Fruit fly (Drosophila melanogaster): ENCODE data around the gene tws.

tws gene

DNA sequence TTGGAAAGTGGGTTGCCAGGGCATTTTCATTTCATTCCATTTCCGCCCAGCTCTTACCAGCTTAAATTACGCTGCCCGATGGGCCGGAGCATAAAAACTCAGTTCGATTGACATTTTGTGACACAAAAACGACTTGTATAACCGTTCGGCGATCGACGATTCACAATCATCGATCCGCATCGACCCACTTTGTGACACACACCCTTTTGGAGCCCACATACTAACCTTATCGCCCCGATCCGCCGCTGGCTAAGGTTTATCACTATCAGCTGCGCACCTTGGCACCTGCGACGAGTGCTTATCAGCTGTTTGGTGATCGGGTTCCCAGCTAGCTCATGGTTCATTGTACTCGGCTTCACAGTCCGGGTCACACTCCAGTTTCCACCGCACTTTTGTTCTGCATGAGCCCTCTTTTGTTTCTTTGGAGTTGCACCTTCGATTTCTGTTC, 40.1 kb downstream of the tws start:
- TF ChIP-seq CG12768 (GFP tag; optimal IDR thresholded peaks at IDR 0.05): peak; percentile 71
- no peak for TF ChIP-seq Hr96 (GFP tag; optimal IDR thresholded peaks at IDR 0.05)
- no peak for TF ChIP-seq CG33017 (tag; optimal IDR thresholded peaks at IDR 0.05)
- no peak for TF ChIP-seq tj (GFP tag; optimal IDR thresholded peaks at IDR 0.05)
- no peak for TF ChIP-seq bab1 (GFP tag; optimal IDR thresholded peaks at IDR 0.05)
- TF ChIP-seq cic (GFP tag; optimal IDR thresholded peaks at IDR 0.05): peak; percentile 30
- no peak for TF ChIP-seq Crg-1 (GFP tag; optimal IDR thresholded peaks at IDR 0.05)
- no peak for TF ChIP-seq CG14711 (tag; optimal IDR thresholded peaks at IDR 0.05)
- no peak for TF ChIP-seq Clk (GFP tag; optimal IDR thresholded peaks at IDR 0.05)
- TF ChIP-seq toe (GFP tag; optimal IDR thresholded peaks at IDR 0.05): no peak
- no peak for TF ChIP-seq CG11617 (GFP tag; optimal IDR thresholded peaks at IDR 0.05)
- TF ChIP-seq pad (GFP tag; optimal IDR thresholded peaks at IDR 0.05): no peak
- peak; percentile 19 for TF ChIP-seq Mnt (GFP tag; optimal IDR thresholded peaks at IDR 0.05)
- no peak for TF ChIP-seq ovo (GFP tag; optimal IDR thresholded peaks at IDR 0.05)
- TF ChIP-seq cnc (optimal IDR thresholded peaks at IDR 0.05): no peak
- TF ChIP-seq kay (GFP tag; ENCODE audit: borderline replicate concordance): peak; percentile 24
- TF ChIP-seq CG7045 (GFP tag; optimal IDR thresholded peaks at IDR 0.05): no peak
- no peak for TF ChIP-seq CG1620 (GFP tag; optimal IDR thresholded peaks at IDR 0.05)
- TF ChIP-seq CG7101 (tag; optimal IDR thresholded peaks at IDR 0.05): no peak
- no peak for TF ChIP-seq CG5204 (GFP tag; optimal IDR thresholded peaks at IDR 0.05)

DNA sequence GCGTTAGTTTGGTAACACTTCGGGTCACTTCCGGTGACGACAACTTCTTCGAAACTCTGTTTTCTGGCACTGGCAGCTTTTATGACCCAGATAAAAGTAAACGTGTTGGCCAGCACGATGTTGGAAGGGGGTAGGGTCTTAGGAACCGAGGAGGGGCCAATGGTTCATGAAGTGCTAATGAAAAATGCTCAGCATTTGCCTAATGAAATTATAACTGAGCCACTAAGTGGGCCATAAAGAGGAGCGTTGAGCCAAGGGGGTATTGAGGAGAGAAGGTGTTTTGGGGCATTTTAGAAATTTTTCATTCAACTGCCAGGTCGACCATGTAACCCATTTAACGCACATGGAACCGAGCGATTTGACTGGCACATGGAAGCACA, 41.3 kb downstream of the tws start:
- TF ChIP-seq Clk (GFP tag; optimal IDR thresholded peaks at IDR 0.05): no peak
- TF ChIP-seq CG7101 (tag; optimal IDR thresholded peaks at IDR 0.05): no peak
- no peak for TF ChIP-seq toe (GFP tag; optimal IDR thresholded peaks at IDR 0.05)
- TF ChIP-seq Hr96 (GFP tag; optimal IDR thresholded peaks at IDR 0.05): no peak
- TF ChIP-seq Mnt (GFP tag; optimal IDR thresholded peaks at IDR 0.05): no peak
- no peak for TF ChIP-seq CG33017 (tag; optimal IDR thresholded peaks at IDR 0.05)
- no peak for TF ChIP-seq Crg-1 (GFP tag; optimal IDR thresholded peaks at IDR 0.05)
- TF ChIP-seq CG14711 (tag; optimal IDR thresholded peaks at IDR 0.05): no peak
- TF ChIP-seq tj (GFP tag; optimal IDR thresholded peaks at IDR 0.05): no peak
- no peak for TF ChIP-seq cnc (optimal IDR thresholded peaks at IDR 0.05)
- no peak for TF ChIP-seq kay (GFP tag; ENCODE audit: borderline replicate concordance)
- TF ChIP-seq CG1620 (GFP tag; optimal IDR thresholded peaks at IDR 0.05): no peak

DNA sequence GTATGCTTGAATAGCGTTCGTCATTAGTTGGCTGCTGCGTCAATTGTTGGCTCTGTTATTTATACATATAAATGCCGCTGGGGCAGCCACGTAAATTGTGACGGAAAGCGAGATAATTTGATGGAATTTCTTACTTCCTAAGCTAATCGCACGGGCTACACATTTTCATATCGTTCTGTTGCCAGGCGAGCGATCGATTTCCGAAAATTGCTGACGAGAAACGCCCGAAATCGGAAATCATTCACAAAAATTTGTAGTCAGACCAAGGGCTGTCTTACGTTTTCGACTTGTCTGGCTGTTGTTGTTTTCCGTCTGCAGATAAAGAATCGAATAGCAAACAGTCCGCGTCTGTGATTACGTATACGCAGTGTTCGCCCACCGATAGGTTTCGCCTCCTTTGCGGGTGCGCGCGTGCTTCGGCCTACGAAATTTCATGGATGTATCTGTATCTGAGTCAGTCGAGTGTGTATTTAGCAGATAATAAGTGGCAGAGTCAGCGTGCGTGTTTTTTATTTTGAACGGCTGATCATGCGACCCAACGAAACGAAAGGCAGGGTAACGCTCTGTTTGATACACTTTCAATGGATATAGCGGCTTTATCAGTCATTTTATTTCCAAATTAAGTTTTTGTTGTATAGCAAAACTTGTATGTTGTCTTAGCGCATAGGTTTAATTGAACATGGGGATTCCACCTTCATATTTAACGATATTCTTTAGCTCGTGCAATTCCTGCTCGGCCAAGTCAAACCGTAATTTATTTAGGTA, 41.9 kb downstream of the tws start:
- TF ChIP-seq CG7101 (tag; optimal IDR thresholded peaks at IDR 0.05): no peak
- peak; percentile 70 for TF ChIP-seq cic (GFP tag; optimal IDR thresholded peaks at IDR 0.05)
- TF ChIP-seq Mnt (GFP tag; optimal IDR thresholded peaks at IDR 0.05): peak; percentile 35
- peak; percentile 26 for TF ChIP-seq CG7045 (GFP tag; optimal IDR thresholded peaks at IDR 0.05)
- TF ChIP-seq CG33017 (tag; optimal IDR thresholded peaks at IDR 0.05): peak; percentile 3

DNA sequence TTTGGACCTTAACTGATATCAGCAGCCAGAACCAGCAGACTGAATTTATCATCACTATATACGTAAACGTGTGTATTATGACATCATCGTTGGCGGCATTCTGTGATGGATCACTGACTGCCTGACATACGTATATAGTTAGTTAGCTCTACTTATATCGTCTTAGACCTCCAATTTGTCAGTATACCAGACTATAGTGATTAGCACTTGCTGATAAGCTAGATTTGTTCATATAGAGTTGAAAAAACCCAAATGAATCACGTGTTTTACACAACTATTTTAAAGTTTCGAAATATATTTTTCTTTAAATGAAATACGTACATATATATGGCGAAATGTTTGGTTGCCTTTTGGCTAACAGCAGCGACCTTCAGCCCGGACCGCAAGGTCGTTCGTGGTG, 43.8 kb downstream of the tws start:
- TF ChIP-seq kay (GFP tag; ENCODE audit: borderline replicate concordance) (peak; percentile 90), tj (GFP tag; optimal IDR thresholded peaks at IDR 0.05) (no peak), CG7101 (tag; optimal IDR thresholded peaks at IDR 0.05) (no peak)

DNA sequence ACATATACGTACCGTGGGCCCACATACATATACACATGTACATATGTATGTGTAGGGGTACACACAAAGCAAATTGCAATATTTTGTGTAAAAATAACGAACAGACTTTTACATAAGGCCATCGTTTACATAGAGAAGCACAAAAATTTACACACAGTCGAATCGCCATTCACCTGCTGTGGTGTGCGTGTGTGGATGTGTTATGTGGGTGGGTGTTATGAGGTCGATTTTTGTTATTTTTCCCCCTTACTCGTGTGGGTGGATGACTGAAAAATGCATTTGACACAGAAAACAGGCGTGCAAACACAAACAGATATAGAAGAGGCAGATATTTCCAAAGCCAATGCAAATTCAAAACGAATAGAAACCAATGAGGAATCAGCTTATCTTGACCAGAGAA, 44.5 kb downstream of the tws start:
- peak; percentile 4 for TF ChIP-seq pad (GFP tag; optimal IDR thresholded peaks at IDR 0.05)
- TF ChIP-seq cnc (optimal IDR thresholded peaks at IDR 0.05): no peak
- peak; percentile 65 for TF ChIP-seq kay (GFP tag; ENCODE audit: borderline replicate concordance)

DNA sequence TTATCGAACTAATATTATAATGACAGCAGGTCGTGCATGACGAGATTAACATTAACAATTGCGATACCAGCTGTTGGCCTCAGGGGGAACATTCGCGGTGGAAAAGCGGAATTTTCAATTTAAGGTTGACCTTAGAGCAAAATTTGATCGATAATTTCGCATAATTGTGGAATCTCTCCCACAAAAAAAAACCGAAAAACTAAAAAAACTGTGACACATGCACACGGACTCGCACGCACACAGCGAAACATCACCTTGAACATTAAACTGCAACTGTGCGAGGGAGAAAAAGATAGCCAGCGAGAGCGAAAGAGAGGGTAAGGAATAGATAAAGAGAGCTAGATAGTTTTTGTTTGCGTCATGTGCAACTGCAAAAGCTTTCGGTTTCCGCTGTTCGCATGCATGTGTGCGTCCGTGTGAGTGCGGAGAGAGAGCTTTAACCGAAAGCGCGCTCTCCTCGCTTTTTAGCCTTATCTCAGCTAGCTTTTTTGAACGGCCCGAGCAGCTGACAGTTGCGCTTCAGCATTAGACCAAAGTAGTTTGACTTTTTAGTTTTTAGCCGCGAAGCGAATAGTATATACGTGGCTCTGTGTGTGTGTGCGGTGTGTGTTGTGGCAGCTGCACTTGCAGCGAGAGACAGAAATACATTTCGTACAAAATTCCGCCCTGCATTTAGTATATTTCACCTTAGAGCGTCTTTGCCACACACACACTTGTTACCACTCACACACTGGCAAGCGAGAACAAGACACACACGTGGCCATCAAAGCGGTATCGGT, 46.1 kb downstream of the tws start:
- TF ChIP-seq Crg-1 (GFP tag; optimal IDR thresholded peaks at IDR 0.05) (no peak), CG5204 (GFP tag; optimal IDR thresholded peaks at IDR 0.05) (no peak), toe (GFP tag; optimal IDR thresholded peaks at IDR 0.05) (no peak), cic (GFP tag; optimal IDR thresholded peaks at IDR 0.05) (peak; percentile 85), kay (GFP tag; ENCODE audit: borderline replicate concordance) (peak; percentile 98), CG11617 (GFP tag; optimal IDR thresholded peaks at IDR 0.05) (peak; percentile 40), tj (GFP tag; optimal IDR thresholded peaks at IDR 0.05) (peak; percentile 57), Mnt (GFP tag; optimal IDR thresholded peaks at IDR 0.05) (peak; percentile 77), ovo (GFP tag; optimal IDR thresholded peaks at IDR 0.05) (no peak), cnc (optimal IDR thresholded peaks at IDR 0.05) (peak in 1 of 2 experiments; percentile 32), CG14711 (tag; optimal IDR thresholded peaks at IDR 0.05) (no peak), bab1 (GFP tag; optimal IDR thresholded peaks at IDR 0.05) (no peak), CG1620 (GFP tag; optimal IDR thresholded peaks at IDR 0.05) (no peak), CG12768 (GFP tag; optimal IDR thresholded peaks at IDR 0.05) (peak; percentile 59), CG7045 (GFP tag; optimal IDR thresholded peaks at IDR 0.05) (peak; percentile 17), CG33017 (tag; optimal IDR thresholded peaks at IDR 0.05) (peak; percentile 52), Clk (GFP tag; optimal IDR thresholded peaks at IDR 0.05) (no peak), CG7101 (tag; optimal IDR thresholded peaks at IDR 0.05) (peak; percentile 49), pad (GFP tag; optimal IDR thresholded peaks at IDR 0.05) (no peak), Hr96 (GFP tag; optimal IDR thresholded peaks at IDR 0.05) (no peak)

Data from whole organism, adult.